Worm (Caenorhabditis elegans) whole organism, L2 larva: ENCODE results near the gene moa-1.

Source experiments
- C34F6.9 ChIP-seq: fragments of 150-350 bp; optimal IDR thresholded peaks from 2 replicates; lab custom pipeline; 2014; ENCODE audit warnings: missing biosample characterization, missing genetic modification characterization
- aly-2 ChIP-seq: fragments of 150-350 bp; optimal IDR thresholded peaks from 2 replicates; lab custom pipeline; 2014; ENCODE audit warnings: missing biosample characterization, missing genetic modification characterization
- ama-1 ChIP-seq: fragments of 150-350 bp; optimal IDR thresholded peaks from 2 replicates; lab custom pipeline; 2018; ENCODE audit warnings: inconsistent platforms
- blmp-1 ChIP-seq: sonication (generic microtip); optimal IDR thresholded peaks from 2 replicates; lab custom pipeline; 2017; ENCODE audit warnings: missing genetic modification characterization, mild to moderate bottlenecking, missing compliant biosample characterization, antibody characterized with exemption, moderate library complexity; ENCODE audit not compliant: insufficient read depth
- ceh-16 ChIP-seq: fragments of 150-350 bp; optimal IDR thresholded peaks from 2 replicates; lab custom pipeline; 2014; ENCODE audit warnings: missing biosample characterization, missing genetic modification characterization
- ceh-82 ChIP-seq: fragments of 150-350 bp; optimal IDR thresholded peaks from 2 replicates; lab custom pipeline; 2014; ENCODE audit warnings: missing biosample characterization, missing genetic modification characterization
- egl-27 ChIP-seq: sonication (generic microtip); optimal IDR thresholded peaks from 3 replicates; lab custom pipeline; 2017; ENCODE audit warnings: missing biosample characterization, missing genetic modification reagents, missing genetic modification characterization
- elt-3 ChIP-seq: sonication (generic microtip); optimal IDR thresholded peaks from 2 replicates; lab custom pipeline; 2017; ENCODE audit warnings: missing biosample characterization, missing genetic modification characterization
- nhr-10 ChIP-seq: sonication (generic microtip); optimal IDR thresholded peaks from 2 replicates; lab custom pipeline; 2017; ENCODE audit warnings: missing biosample characterization, missing genetic modification characterization
- nhr-129 ChIP-seq: fragments of 150-350 bp; optimal IDR thresholded peaks from 2 replicates; lab custom pipeline; 2014; ENCODE audit warnings: missing biosample characterization, missing genetic modification characterization
- nhr-237 ChIP-seq: fragments of 150-350 bp; optimal IDR thresholded peaks from 2 replicates; lab custom pipeline; 2014; ENCODE audit warnings: missing biosample characterization, missing genetic modification characterization
- unc-62 ChIP-seq: fragments of 150-350 bp; optimal IDR thresholded peaks from 2 replicates; lab custom pipeline; 2014; ENCODE audit warnings: missing biosample characterization, missing genetic modification reagents, missing genetic modification characterization
- ztf-11 ChIP-seq: sonication (generic microtip); optimal IDR thresholded peaks from 2 replicates; lab custom pipeline; 2017; ENCODE audit warnings: missing biosample characterization, missing genetic modification characterization

DNA sequence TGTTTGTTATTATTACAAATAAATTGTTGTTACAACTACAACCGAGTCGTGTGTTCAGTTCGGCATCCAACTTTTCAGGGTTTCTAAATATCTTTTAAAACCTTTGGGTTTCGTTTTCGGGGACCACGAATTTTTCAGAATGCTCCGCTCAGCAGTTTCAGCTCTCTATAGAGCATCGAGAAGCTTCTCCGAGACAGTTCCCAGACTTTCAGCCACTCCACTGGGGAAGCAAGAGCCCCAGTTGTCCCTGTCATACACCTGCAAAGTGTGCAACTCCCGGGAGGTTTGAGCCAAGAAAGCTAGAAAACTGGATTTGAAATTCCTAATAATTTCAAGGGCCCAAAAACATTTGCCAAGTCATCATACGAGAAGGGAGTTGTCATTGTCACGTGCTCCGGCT, 18.3 kb downstream of the moa-1 start, which contains the start of gene F53A3.7:
- TF ChIP-seq nhr-237 (no peak), nhr-129 (tag; lab: Kevin White, UChicago) (no peak), blmp-1 (tag; lab: Kevin White, UChicago) (no peak), egl-27 (tag; lab: Kevin White, UChicago) (no peak), nhr-10 (tag; lab: Kevin White, UChicago) (no peak), ceh-16 (tag; lab: Kevin White, UChicago) (no peak), ama-1 (peak; percentile 15), elt-3 (tag; lab: Kevin White, UChicago) (no peak), ztf-11 (no peak), unc-62 (GFP tag; lab: Kevin White, UChicago) (no peak), ceh-82 (no peak), aly-2 (tag; lab: Kevin White, UChicago) (no peak), C34F6.9 (tag; lab: Kevin White, UChicago) (no peak)
